Worm (Caenorhabditis elegans): ENCODE data around the gene Y54G2A.41.

- TF ChIP-seq hlh-30 (tag; optimal IDR thresholded peaks at IDR 0.05; ENCODE audit: insufficient read depth) (no peak), ama-1 (optimal IDR thresholded peaks at IDR 0.05) (no peak), ahr-1 (tag; optimal IDR thresholded peaks at IDR 0.05) (no peak), lin-11 (tag; optimal IDR thresholded peaks at IDR 0.05) (no peak), ceh-19 (GFP tag; optimal IDR thresholded peaks at IDR 0.05) (no peak), C08G9.2 (tag; optimal IDR thresholded peaks at IDR 0.05) (no peak), elt-2 (tag; optimal IDR thresholded peaks at IDR 0.05) (no peak), ceh-2 (tag; optimal IDR thresholded peaks at IDR 0.05) (no peak)
These were observed 13.2 kb upstream of the Y54G2A.41 start for ce11 chrIV:2738466-2738865.

Data from whole organism, late embryonic.